Worm (Caenorhabditis elegans): Measurements from ENCODE around the gene K04F1.9.

DNA sequence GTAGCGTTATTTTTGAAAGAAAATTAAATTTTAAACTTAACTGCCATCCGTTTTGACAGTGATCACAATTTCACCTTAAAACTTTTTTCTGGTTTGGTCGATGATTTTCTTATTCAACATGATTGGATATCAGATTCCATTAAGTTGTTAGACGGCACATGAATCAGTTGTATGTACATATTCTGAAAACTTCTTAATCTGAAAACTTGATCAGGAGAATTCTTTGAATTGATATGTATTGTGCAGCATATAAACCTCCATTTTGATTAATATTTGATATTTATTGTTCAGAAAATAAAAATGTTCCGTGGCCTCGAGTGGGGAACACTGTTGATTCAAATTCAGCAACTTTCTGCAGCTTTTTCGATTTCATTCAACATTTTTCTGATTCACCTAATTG, 25.0 kb upstream of the K04F1.9 start, which contains the start of gene str-221:
- no peak for TF ChIP-seq W03F9.2 (tag; optimal IDR thresholded peaks at IDR 0.05)
- no peak for TF ChIP-seq dao-5 (tag; optimal IDR thresholded peaks at IDR 0.05)
